Worm (Caenorhabditis elegans): ENCODE data around the gene sdz-8.

ce11 chrV:11531831-11532534, 16.0 kb upstream of the sdz-8 start:
- TF ChIP-seq ceh-63 (GFP tag; optimal IDR thresholded peaks at IDR 0.05) (no peak), jun-1 (tag; optimal IDR thresholded peaks at IDR 0.05) (peak; percentile 58), dpl-1 (GFP tag; optimal IDR thresholded peaks at IDR 0.05) (peak; percentile 19 to 55 (median 25))

Measured in whole organism, L1 larva.